Fruit fly (Drosophila melanogaster): ENCODE measurements around the gene Zmynd10.

Gene Zmynd10

dm6 chr3L:13032085-13032914, 6.1 kb upstream of the Zmynd10 start (continued):
- TF ChIP-seq CG8281 (tag; optimal IDR thresholded peaks at IDR 0.05): peak; percentile 32
- no peak for TF ChIP-seq tgo (GFP tag; IDR thresholded peaks at IDR 0.05)
- TF ChIP-seq sd (tag; optimal IDR thresholded peaks at IDR 0.05): peak; percentile 22
- no peak for TF ChIP-seq CG16815 (GFP tag; optimal IDR thresholded peaks at IDR 0.05)
- TF ChIP-seq CG9609 (GFP tag; optimal IDR thresholded peaks at IDR 0.05): no peak
- TF ChIP-seq ac (GFP tag; optimal IDR thresholded peaks at IDR 0.05): no peak
- no peak for TF ChIP-seq CG12219 (GFP tag; optimal IDR thresholded peaks at IDR 0.05)
- no peak for TF ChIP-seq E2f1 (GFP tag; IDR thresholded peaks at IDR 0.05)
- no peak for TF ChIP-seq CG18011 (GFP tag; optimal IDR thresholded peaks at IDR 0.05)
- peak; percentile 18 for TF ChIP-seq CG8924 (tag; optimal IDR thresholded peaks at IDR 0.05)
- TF ChIP-seq CG3838 (GFP tag; optimal IDR thresholded peaks at IDR 0.05): no peak
- no peak for TF ChIP-seq CG8388 (GFP tag; optimal IDR thresholded peaks at IDR 0.05)
- TF ChIP-seq tll (GFP tag; optimal IDR thresholded peaks at IDR 0.05): peak in 1 of 2 experiments; percentile 30
- no peak for TF ChIP-seq CG17385 (GFP tag; optimal IDR thresholded peaks at IDR 0.05)
- peak; percentile 47 for TF ChIP-seq dmrt11E (tag; optimal IDR thresholded peaks at IDR 0.05)
- TF ChIP-seq Elba2 (GFP tag; optimal IDR thresholded peaks at IDR 0.05): no peak
- TF ChIP-seq nerfin-1 (tag; optimal IDR thresholded peaks at IDR 0.05): no peak
- TF ChIP-seq CG12769 (tag; optimal IDR thresholded peaks at IDR 0.05): peak; percentile 21
- TF ChIP-seq CG18262 (tag; optimal IDR thresholded peaks at IDR 0.05): peak; percentile 71
- TF ChIP-seq Atf3 (GFP tag; optimal IDR thresholded peaks at IDR 0.05): no peak
- TF ChIP-seq CG8765 (GFP tag; IDR thresholded peaks at IDR 0.05): no peak
- TF ChIP-seq croc (GFP tag; conservative IDR thresholded peaks at IDR 0.05): no peak
- TF ChIP-seq unc-4 (GFP tag; IDR thresholded peaks at IDR 0.05; ENCODE audit: partially characterized antibody): peak; percentile 35; the same call in 1 of the 2 replicates
- peak; percentile 72 for TF ChIP-seq Dll (GFP tag; IDR thresholded peaks at IDR 0.05; ENCODE audit: partially characterized antibody)
- peak; percentile 93 for TF ChIP-seq kni (GFP tag; optimal IDR thresholded peaks at IDR 0.05)
- peak; percentile 39 for TF ChIP-seq CG11504 (tag; optimal IDR thresholded peaks at IDR 0.05)
- TF ChIP-seq CG2678 (tag; optimal IDR thresholded peaks at IDR 0.05): peak; percentile 42
- TF ChIP-seq CG2199 (GFP tag; IDR thresholded peaks at IDR 0.05): peak; percentile 73; the same call in 1 of the 3 replicates
- peak; percentile 53 for TF ChIP-seq CG12391 (tag; optimal IDR thresholded peaks at IDR 0.05)
- no peak for TF ChIP-seq CG13123 (GFP tag; optimal IDR thresholded peaks at IDR 0.05)
- TF ChIP-seq Abd-B (GFP tag; optimal IDR thresholded peaks at IDR 0.05): peak; percentile 21
- 0 out of 3 replicates have a peak, but pooled peaks have one; percentile 28 for TF ChIP-seq dysf (GFP tag; IDR thresholded peaks at IDR 0.05)
- peak; percentile 65 for TF ChIP-seq Scr (GFP tag; IDR thresholded peaks at IDR 0.05; ENCODE audit: partially characterized antibody)
- TF ChIP-seq CG13287 (GFP tag; IDR thresholded peaks at IDR 0.05; ENCODE audit: partially characterized antibody): peak; percentile 41; the same call in 1 of the 2 replicates
- no peak for TF ChIP-seq CG9797 (GFP tag; optimal IDR thresholded peaks at IDR 0.05)
- TF ChIP-seq bigmax (GFP tag; optimal IDR thresholded peaks at IDR 0.05): no peak
- peak; percentile 16 for TF ChIP-seq sqz (GFP tag; optimal IDR thresholded peaks at IDR 0.05)
- TF ChIP-seq CG4360 (GFP tag; IDR thresholded peaks at IDR 0.05): peak; percentile 84
- no peak for TF ChIP-seq Atf-2 (GFP tag; optimal IDR thresholded peaks at IDR 0.05)
- peak; percentile 55 for TF ChIP-seq CG1832 (GFP tag; optimal IDR thresholded peaks at IDR 0.05)
- no peak for TF ChIP-seq Dek (tag; optimal IDR thresholded peaks at IDR 0.05)
- TF ChIP-seq ap (GFP tag; IDR thresholded peaks at IDR 0.05): no peak
- no peak for TF ChIP-seq zfh1 (GFP tag; IDR thresholded peaks at IDR 0.05)
- no peak for TF ChIP-seq da (GFP tag; optimal IDR thresholded peaks at IDR 0.05)
- peak; percentile 29 for TF ChIP-seq CG12659 (GFP tag; optimal IDR thresholded peaks at IDR 0.05)
- TF ChIP-seq CG7963 (GFP tag; IDR thresholded peaks at IDR 0.05; ENCODE audit: partially characterized antibody): no peak
- TF ChIP-seq chinmo (GFP tag; IDR thresholded peaks at IDR 0.05; ENCODE audit: partially characterized antibody): 0 out of 4 replicates have a peak, but pooled peaks have one; percentile 66
